Worm (Caenorhabditis elegans) whole organism, L4 larva: ENCODE measurements around the gene sdc-2.

Source experiments
- aha-1 ChIP-seq: fragments of 150-350 bp; peaks from one replicate; lab custom pipeline; 2014; ENCODE audit warnings: missing biosample characterization, missing genetic modification characterization
- daf-12 ChIP-seq: fragments of 150-350 bp; optimal IDR thresholded peaks from 2 replicates; lab custom pipeline; 2014; ENCODE audit warnings: missing biosample characterization, missing genetic modification reagents, missing genetic modification characterization
- egl-27 ChIP-seq: sonication (generic microtip); optimal IDR thresholded peaks from 3 replicates; lab custom pipeline; 2017; ENCODE audit warnings: missing biosample characterization, missing genetic modification reagents, missing genetic modification characterization
- fos-1 ChIP-seq: fragments of 150-350 bp; optimal IDR thresholded peaks from 2 replicates; lab custom pipeline; 2014; ENCODE audit warnings: missing biosample characterization, missing genetic modification characterization
- hlh-11 ChIP-seq: fragments of 200-800 bp; sonication (Bioruptor generic); optimal IDR thresholded peaks from 2 replicates; lab custom pipeline; 2018; ENCODE audit warnings: mild to moderate bottlenecking, missing genetic modification characterization, missing compliant biosample characterization
- lin-1 ChIP-seq: fragments of 200-800 bp; sonication (Bioruptor generic); IDR thresholded peaks from 2 replicates; pipeline ENCODE4 v1.3.6; 2022; ENCODE audit warnings: missing genetic modification reagents, missing genetic modification characterization, missing compliant biosample characterization
- lin-13 ChIP-seq: fragments of 150-350 bp; optimal IDR thresholded peaks from 2 replicates; lab custom pipeline; 2014; ENCODE audit warnings: missing biosample characterization, missing genetic modification reagents, missing genetic modification characterization
- lin-39 ChIP-seq: fragments of 150-350 bp; optimal IDR thresholded peaks from 2 replicates; lab custom pipeline; 2014; ENCODE audit warnings: missing biosample characterization, missing genetic modification reagents, missing genetic modification characterization
- unc-62 ChIP-seq, 3 experiments: fragments of 150-350 bp in 1 of 3; sonication (generic microtip); optimal IDR thresholded peaks in 2 of 3; peaks in 1 of 3; 1 replicate in 1 of 3; 2 replicates in 2 of 3; lab custom pipeline; 2014 to 2017; ENCODE audit warnings: missing biosample characterization in 3 of 3, missing genetic modification characterization in 3 of 3, missing genetic modification reagents in 3 of 3, missing genotype in 1 of 3
- ztf-11 ChIP-seq: fragments of 150-350 bp; optimal IDR thresholded peaks from 2 replicates; lab custom pipeline; 2014; ENCODE audit warnings: missing biosample characterization, missing genetic modification characterization

- TF ChIP-seq aha-1 (no peak), daf-12 (no peak), lin-13 (GFP tag; lab: Kevin White, UChicago) (no peak), lin-1 (no peak), fos-1 (tag; lab: Kevin White, UChicago) (no peak), egl-27 (no peak), hlh-11 (tag; lab: Kevin White, UChicago) (no peak), unc-62 (GFP tag; optimal IDR thresholded peaks at IDR 0.05 in 1 of 2; lab: Kevin White, UChicago) (no peak), unc-62 (tag; optimal IDR thresholded peaks at IDR 0.05; lab: Kevin White, UChicago) (no peak), ztf-11 (tag; lab: Kevin White, UChicago) (no peak), lin-39 (no peak)
Observed at ce11 chrX:11560615-11561014, 38.1 kb downstream of the sdc-2 start, which contains the start of gene lev-8.
